Fruit fly (Drosophila melanogaster) whole organism, embryonic: ENCODE data around the gene Rtca.
A peak's percentile ranks its signal among the peaks of the same experiment; 100 is the strongest.

Experiments
- ATbp ChIP-seq: fragments of 200-800 bp; sonication (Bioruptor generic); optimal IDR thresholded peaks from 2 replicates; lab custom pipeline; 2017; ENCODE audit warnings: missing biosample characterization, mild to moderate bottlenecking, missing genetic modification characterization, missing genetic modification reagents
- Antp ChIP-seq: fragments of 200-800 bp; sonication (Bioruptor generic); optimal IDR thresholded peaks from 3 replicates; lab custom pipeline; 2016; ENCODE audit warnings: missing biosample characterization, missing genetic modification characterization
- Atf3 ChIP-seq: fragments of 200-800 bp; sonication (Bioruptor generic); optimal IDR thresholded peaks from 3 replicates; lab custom pipeline; 2016; ENCODE audit warnings: missing biosample characterization, missing genetic modification characterization
- CG11456 ChIP-seq: fragments of 200-800 bp; sonication (Bioruptor generic); IDR thresholded peaks from 3 replicates; pipeline ENCODE4 v1.3.6; 2022; ENCODE audit warnings: missing biosample characterization, missing genetic modification characterization
- CG12155 ChIP-seq: fragments of 200-800 bp; sonication (Bioruptor generic); optimal IDR thresholded peaks from 3 replicates; lab custom pipeline; 2016; ENCODE audit warnings: missing biosample characterization, missing genetic modification characterization
- CG1233 ChIP-seq: fragments of 200-800 bp; sonication (Bioruptor generic); optimal IDR thresholded peaks from 4 replicates; lab custom pipeline; 2018; ENCODE audit warnings: missing biosample characterization, mild to moderate bottlenecking, missing genetic modification characterization
- CG13296 ChIP-seq: fragments of 200-800 bp; sonication (Bioruptor generic); optimal IDR thresholded peaks from 3 replicates; lab custom pipeline; 2018; ENCODE audit warnings: missing biosample characterization, mild to moderate bottlenecking, missing genetic modification characterization
- CG1647 ChIP-seq: fragments of 200-800 bp; sonication (Bioruptor generic); optimal IDR thresholded peaks from 3 replicates; lab custom pipeline; 2016; ENCODE audit warnings: missing biosample characterization, missing genetic modification characterization
- CG16813 ChIP-seq: fragments of 200-800 bp; sonication (Bioruptor generic); IDR thresholded peaks from 3 replicates; pipeline ENCODE4 v1.3.6; 2022; ENCODE audit warnings: missing biosample characterization, missing genetic modification characterization; ENCODE audit not compliant: partially characterized antibody
- CG2116 ChIP-seq: fragments of 200-800 bp; sonication (Bioruptor generic); optimal IDR thresholded peaks from 3 replicates; lab custom pipeline; 2018; ENCODE audit warnings: missing biosample characterization, mild to moderate bottlenecking, missing genetic modification characterization
- CG43689 ChIP-seq: fragments of 200-800 bp; sonication (Bioruptor generic); IDR thresholded peaks from 2 replicates; pipeline ENCODE4 v1.3.6; 2022; ENCODE audit warnings: missing biosample characterization, missing genetic modification characterization
- CG6254 ChIP-seq: fragments of 200-800 bp; sonication (Bioruptor generic); optimal IDR thresholded peaks from 3 replicates; lab custom pipeline; 2017; ENCODE audit warnings: mild to moderate bottlenecking, missing biosample characterization, missing genetic modification reagents, missing genetic modification characterization
- CG6654 ChIP-seq: fragments of 200-800 bp; sonication (Bioruptor generic); optimal IDR thresholded peaks from 2 replicates; lab custom pipeline; 2017; ENCODE audit warnings: missing biosample characterization, mild to moderate bottlenecking, missing genetic modification characterization
- CG6813 ChIP-seq: fragments of 200-800 bp; sonication (Bioruptor generic); optimal IDR thresholded peaks from 2 replicates; lab custom pipeline; 2017; ENCODE audit warnings: missing biosample characterization, missing genetic modification characterization, mild to moderate bottlenecking, moderate library complexity, missing genetic modification reagents
- CG7786 ChIP-seq: fragments of 200-800 bp; sonication (Bioruptor generic); optimal IDR thresholded peaks from 2 replicates; lab custom pipeline; 2016; ENCODE audit warnings: missing biosample characterization, missing genetic modification characterization
- CG7928 ChIP-seq: fragments of 200-800 bp; sonication (Bioruptor generic); optimal IDR thresholded peaks from 2 replicates; lab custom pipeline; 2017; ENCODE audit warnings: missing biosample characterization, mild to moderate bottlenecking, missing genetic modification characterization
- CG7987 ChIP-seq: fragments of 200-800 bp; sonication (Bioruptor generic); optimal IDR thresholded peaks from 2 replicates; lab custom pipeline; 2018; ENCODE audit warnings: missing biosample characterization, mild to moderate bottlenecking, missing genetic modification characterization, moderate library complexity
- CG9215 ChIP-seq: fragments of 200-800 bp; sonication (Bioruptor generic); IDR thresholded peaks from 2 replicates; pipeline ENCODE4 v1.3.6; 2022; ENCODE audit warnings: missing biosample characterization, missing genetic modification characterization
- Dad ChIP-seq: fragments of 200-800 bp; sonication (Bioruptor generic); optimal IDR thresholded peaks from 3 replicates; lab custom pipeline; 2016; ENCODE audit warnings: missing biosample characterization, missing genetic modification characterization
- E2f2 ChIP-seq: fragments of 200-800 bp; sonication (Bioruptor generic); IDR thresholded peaks from 2 replicates; pipeline ENCODE4 v1.3.6; 2022; ENCODE audit warnings: missing biosample characterization, missing genetic modification characterization
- Elba2 ChIP-seq: fragments of 200-800 bp; sonication (Bioruptor generic); optimal IDR thresholded peaks from 3 replicates; lab custom pipeline; 2016; ENCODE audit warnings: missing biosample characterization, missing genetic modification characterization
- H2.0 ChIP-seq: fragments of 200-800 bp; sonication (Bioruptor generic); IDR thresholded peaks from 2 replicates; pipeline ENCODE4 v1.3.6; 2022; ENCODE audit warnings: missing biosample characterization, missing genetic modification characterization
- HLHmδ ChIP-seq: fragments of 200-800 bp; sonication (Bioruptor generic); optimal IDR thresholded peaks from 2 replicates; lab custom pipeline; 2018; ENCODE audit warnings: missing biosample characterization, mild to moderate bottlenecking, missing genetic modification characterization, moderate library complexity
- Hand ChIP-seq: fragments of 200-800 bp; sonication (Bioruptor generic); optimal IDR thresholded peaks from 2 replicates; lab custom pipeline; 2017; ENCODE audit warnings: mild to moderate bottlenecking, missing biosample characterization, missing genetic modification reagents, missing genetic modification characterization
- Hmr ChIP-seq: fragments of 200-800 bp; sonication (Bioruptor generic); optimal IDR thresholded peaks from 3 replicates; lab custom pipeline; 2017; ENCODE audit warnings: mild to moderate bottlenecking, missing biosample characterization, missing genetic modification reagents, missing genetic modification characterization
- Hmx ChIP-seq: fragments of 200-800 bp; sonication (Bioruptor generic); optimal IDR thresholded peaks from 2 replicates; lab custom pipeline; 2016; ENCODE audit warnings: missing biosample characterization, missing genetic modification characterization
- Hr51 ChIP-seq, 2 experiments: fragments of 200-800 bp; sonication (Bioruptor generic); optimal IDR thresholded peaks; 2 replicates in 1 of 2; 3 replicates in 1 of 2; lab custom pipeline; 2016 to 2018; ENCODE audit warnings: missing biosample characterization in 2 of 2, missing genetic modification characterization in 2 of 2, mild to moderate bottlenecking in 1 of 2, moderate library complexity in 1 of 2
- Lhr ChIP-seq: fragments of 200-800 bp; sonication (Bioruptor generic); optimal IDR thresholded peaks from 3 replicates; lab custom pipeline; 2017; ENCODE audit warnings: mild to moderate bottlenecking, missing biosample characterization, missing genetic modification reagents, missing genetic modification characterization
- Meics ChIP-seq: fragments of 200-800 bp; sonication (Bioruptor generic); optimal IDR thresholded peaks from 2 replicates; lab custom pipeline; 2017; ENCODE audit warnings: missing biosample characterization, mild to moderate bottlenecking, missing genetic modification characterization
- Oli ChIP-seq: fragments of 200-800 bp; sonication (Bioruptor generic); optimal IDR thresholded peaks from 2 replicates; lab custom pipeline; 2018; ENCODE audit warnings: missing biosample characterization, mild to moderate bottlenecking, missing genetic modification characterization, moderate library complexity
- Opbp ChIP-seq: fragments of 200-800 bp; sonication (Bioruptor generic); IDR thresholded peaks from 3 replicates; pipeline ENCODE4 v1.3.6; 2022; ENCODE audit warnings: missing biosample characterization, missing genetic modification characterization; ENCODE audit not compliant: partially characterized antibody
- Optix ChIP-seq: fragments of 200-800 bp; sonication (Bioruptor generic); IDR thresholded peaks from 3 replicates; pipeline ENCODE4 v1.3.6; 2022; ENCODE audit warnings: missing biosample characterization, missing genetic modification characterization
- Spps ChIP-seq: fragments of 200-800 bp; sonication (Bioruptor generic); optimal IDR thresholded peaks from 2 replicates; lab custom pipeline; 2018; ENCODE audit warnings: missing biosample characterization, mild to moderate bottlenecking, missing genetic modification characterization
- Sry-δ ChIP-seq: fragments of 200-800 bp; sonication (Bioruptor generic); optimal IDR thresholded peaks from 2 replicates; lab custom pipeline; 2016; ENCODE audit warnings: missing biosample characterization, missing genetic modification characterization
- bab2 ChIP-seq: fragments of 200-800 bp; sonication (Bioruptor generic); optimal IDR thresholded peaks from 2 replicates; lab custom pipeline; 2016; ENCODE audit warnings: missing biosample characterization, missing genetic modification characterization
- bsh ChIP-seq, 2 experiments: fragments of 200-800 bp; sonication (Bioruptor generic); optimal IDR thresholded peaks; 2 replicates each; lab custom pipeline; 2017 to 2018; ENCODE audit warnings: mild to moderate bottlenecking in 2 of 2, missing biosample characterization in 2 of 2, missing genetic modification characterization in 2 of 2, moderate library complexity in 1 of 2
- chm ChIP-seq: fragments of 200-800 bp; sonication (Bioruptor generic); IDR thresholded peaks from 2 replicates; pipeline ENCODE4 v1.3.6; 2022; ENCODE audit warnings: missing biosample characterization, missing genetic modification characterization
- fd64A ChIP-seq: fragments of 200-800 bp; sonication (Bioruptor generic); optimal IDR thresholded peaks from 3 replicates; lab custom pipeline; 2018; ENCODE audit warnings: missing biosample characterization, mild to moderate bottlenecking, missing genetic modification characterization
- gce ChIP-seq: fragments of 200-800 bp; sonication (Bioruptor generic); IDR thresholded peaks from 3 replicates; pipeline ENCODE4 v1.3.6; 2022; ENCODE audit warnings: missing biosample characterization, missing genetic modification characterization
- hbn ChIP-seq: fragments of 200-800 bp; sonication (Bioruptor generic); IDR thresholded peaks from 2 replicates; pipeline ENCODE4 v1.3.6; 2022; ENCODE audit warnings: missing biosample characterization, missing genetic modification characterization; ENCODE audit not compliant: partially characterized antibody
- kni ChIP-seq: fragments of 200-800 bp; sonication (Bioruptor generic); optimal IDR thresholded peaks from 3 replicates; lab custom pipeline; 2017; ENCODE audit warnings: mild to moderate bottlenecking, missing biosample characterization, missing genetic modification reagents, missing genetic modification characterization
- knrl ChIP-seq: fragments of 200-800 bp; sonication (Bioruptor generic); IDR thresholded peaks from 3 replicates; pipeline ENCODE4 v1.3.6; 2022; ENCODE audit warnings: missing biosample characterization, missing genetic modification characterization; ENCODE audit not compliant: partially characterized antibody
- luna ChIP-seq: fragments of 200-800 bp; sonication (Bioruptor generic); optimal IDR thresholded peaks from 2 replicates; lab custom pipeline; 2016; ENCODE audit warnings: missing biosample characterization, missing genetic modification characterization
- oc ChIP-seq: fragments of 200-800 bp; sonication (Bioruptor generic); optimal IDR thresholded peaks from 2 replicates; lab custom pipeline; 2018; ENCODE audit warnings: missing biosample characterization, mild to moderate bottlenecking, missing genetic modification characterization, moderate library complexity
- phol ChIP-seq: fragments of 200-800 bp; sonication (Bioruptor generic); optimal IDR thresholded peaks from 3 replicates; lab custom pipeline; 2018; ENCODE audit warnings: missing biosample characterization, mild to moderate bottlenecking, missing genetic modification characterization, moderate library complexity
- so ChIP-seq: fragments of 200-800 bp; sonication (Bioruptor generic); IDR thresholded peaks from 3 replicates; pipeline ENCODE4 v1.3.6; 2022; ENCODE audit warnings: missing biosample characterization, missing genetic modification characterization
- sob ChIP-seq: fragments of 200-800 bp; sonication (Bioruptor generic); IDR thresholded peaks from 2 replicates; pipeline ENCODE4 v1.3.6; 2022; ENCODE audit warnings: missing biosample characterization, missing genetic modification characterization
- ttk ChIP-seq: fragments of 200-800 bp; sonication (Bioruptor generic); IDR thresholded peaks from 2 replicates; pipeline ENCODE4 v2.1.2; 2022; ENCODE audit warnings: missing biosample characterization, missing genetic modification characterization
- yki ChIP-seq: fragments of >200 bp; optimal IDR thresholded peaks from 3 replicates; lab custom pipeline; 2018

The Rtca gene

DNA sequence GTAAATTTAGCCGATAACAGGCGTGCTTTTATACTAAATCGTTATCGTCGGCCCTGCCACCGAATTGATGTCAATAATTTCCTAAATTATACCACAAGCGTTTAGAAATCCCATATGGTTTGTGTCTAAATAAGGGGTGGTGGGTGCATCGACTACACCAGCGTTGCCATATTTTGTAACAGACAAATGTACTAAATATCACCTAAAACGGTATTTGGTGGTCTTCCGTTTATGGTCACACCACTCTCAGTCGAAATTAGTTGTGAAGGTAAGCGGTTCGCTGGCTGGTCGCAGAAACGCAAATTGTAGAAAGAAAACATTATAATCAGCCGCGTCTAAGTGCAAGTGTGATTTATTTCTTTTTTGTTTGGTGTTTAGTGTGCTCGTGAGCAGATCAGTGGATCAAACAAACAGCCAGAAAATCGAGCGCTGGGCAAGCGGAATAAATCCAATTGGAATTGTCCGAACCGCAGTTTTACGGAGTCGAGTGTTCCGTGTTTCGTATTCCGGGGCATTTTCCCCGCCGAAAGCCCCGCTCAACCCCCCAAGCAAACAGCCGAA is 8.2 kb downstream of the Rtca start, which contains the start of the genes CG16903 and Unc-76 (continued):
- TF ChIP-seq CG1647 (GFP tag; lab: Kevin White, UChicago) (peak; percentile 5), CG6813 (peak; percentile 13), Hmx (GFP tag; lab: Kevin White, UChicago) (no peak), bsh (GFP tag; optimal IDR thresholded peaks at IDR 0.05; lab: Kevin White, UChicago) (peak in 1 of 2 experiments; percentile 21), bab2 (GFP tag; lab: Kevin White, UChicago) (peak; percentile 2), Spps (tag; lab: Kevin White, UChicago) (peak; percentile 17), chm (GFP tag; lab: Robert Waterston, UW) (peak; percentile 78), Atf3 (GFP tag; lab: Kevin White, UChicago) (no peak), Meics (GFP tag; lab: Kevin White, UChicago) (peak; percentile 34), kni (GFP tag; lab: Kevin White, UChicago) (no peak), phol (tag; lab: Kevin White, UChicago) (peak; percentile 71), CG12155 (peak; percentile 24), Sry-δ (GFP tag; lab: Kevin White, UChicago) (peak; percentile 77), Elba2 (peak; percentile 36), fd64A (GFP tag; lab: Kevin White, UChicago) (peak; percentile 31), Hand (GFP tag; lab: Kevin White, UChicago) (peak; percentile 38), HLHmδ (GFP tag; lab: Kevin White, UChicago) (peak; percentile 77), hbn (GFP tag; lab: Robert Waterston, UW) (peak; percentile 42; the same call in 1 of the 2 replicates), E2f2 (GFP tag; lab: Robert Waterston, UW) (peak; percentile 69), Dad (GFP tag; lab: Kevin White, UChicago) (peak; percentile 24), CG16813 (GFP tag; lab: Robert Waterston, UW) (no peak), ttk (peak; percentile 22; the same call in 1 of the 2 replicates), Antp (peak; percentile 6), Oli (tag; lab: Kevin White, UChicago) (no peak), CG11456 (0 out of 3 replicates have a peak, but pooled peaks have one; percentile 20), Optix (GFP tag; lab: Robert Waterston, UW) (no peak), sob (peak; percentile 71), oc (tag; lab: Kevin White, UChicago) (peak; percentile 16), H2.0 (GFP tag; lab: Robert Waterston, UW) (no peak), CG9215 (GFP tag; lab: Robert Waterston, UW) (no peak), CG2116 (GFP tag; lab: Kevin White, UChicago) (peak; percentile 97), CG6654 (GFP tag; lab: Kevin White, UChicago) (no peak), Hr51 (GFP tag; optimal IDR thresholded peaks at IDR 0.05; lab: Kevin White, UChicago) (peak in 1 of 2 experiments; percentile 47), Lhr (GFP tag; lab: Kevin White, UChicago) (peak; percentile 98), knrl (GFP tag; lab: Robert Waterston, UW) (peak; percentile 58; the same call in 1 of the 3 replicates), Opbp (GFP tag; lab: Robert Waterston, UW) (peak; percentile 45; the same call in 1 of the 3 replicates), so (GFP tag; lab: Robert Waterston, UW) (peak; percentile 26; the same call in 1 of the 3 replicates), luna (GFP tag; lab: Kevin White, UChicago) (no peak), CG43689 (GFP tag; lab: Robert Waterston, UW) (no peak), CG6254 (GFP tag; lab: Kevin White, UChicago) (peak; percentile 7), CG7786 (peak; percentile 18), yki (lab: Kevin White, UChicago) (no peak), CG13296 (GFP tag; lab: Kevin White, UChicago) (peak; percentile 50), CG7928 (GFP tag; lab: Kevin White, UChicago) (peak; percentile 66), CG1233 (GFP tag; lab: Kevin White, UChicago) (peak; percentile 17), gce (GFP tag; lab: Robert Waterston, UW) (no peak), ATbp (GFP tag; lab: Kevin White, UChicago) (no peak), CG7987 (GFP tag; lab: Kevin White, UChicago) (peak; percentile 69), Hmr (GFP tag; lab: Kevin White, UChicago) (peak; percentile 89)
